Fruit fly (Drosophila melanogaster): ENCODE measurements around the gene Shmt.

- TF ChIP-seq pan (optimal IDR thresholded peaks at IDR 0.05) (no peak), psq (optimal IDR thresholded peaks at IDR 0.05) (no peak)
Observed at dm6 chrX:5900146-5901093, 16.2 kb downstream of the Shmt start, which contains the start of gene Act5C.
